Worm (Caenorhabditis elegans) whole organism, young adult: Measurements from ENCODE around the gene dohh-1.

Experiments used
- B0019.2 ChIP-seq: fragments of 200-800 bp; sonication (Bioruptor generic); conservative IDR thresholded peaks from 2 replicates; pipeline ENCODE4 v1.3.6; 2022; ENCODE audit warnings: missing genetic modification reagents, missing genetic modification characterization, missing compliant biosample characterization
- B0336.3 ChIP-seq: fragments of 200-800 bp; sonication (Bioruptor generic); IDR thresholded peaks from 2 replicates; pipeline ENCODE4 v1.3.6; 2022; ENCODE audit warnings: missing genetic modification characterization, missing compliant biosample characterization
- C17E4.6 ChIP-seq: fragments of 200-800 bp; sonication (Bioruptor generic); IDR thresholded peaks from 2 replicates; pipeline ENCODE4 v1.3.6; 2022; ENCODE audit warnings: missing genetic modification reagents, missing genetic modification characterization, missing compliant biosample characterization
- F10E7.11 ChIP-seq: sonication (generic microtip); optimal IDR thresholded peaks from 2 replicates; lab custom pipeline; 2017; ENCODE audit warnings: mild to moderate bottlenecking, missing genetic modification characterization, moderate library complexity, missing compliant biosample characterization
- F23B12.7 ChIP-seq: sonication (generic microtip); optimal IDR thresholded peaks from 2 replicates; lab custom pipeline; 2017; ENCODE audit warnings: missing genetic modification characterization, mild to moderate bottlenecking, missing compliant biosample characterization, antibody characterized with exemption, moderate library complexity; ENCODE audit not compliant: insufficient read depth
- F37B4.10 ChIP-seq: fragments of 200-800 bp; sonication (Bioruptor generic); IDR thresholded peaks from 2 replicates; pipeline ENCODE4 v1.3.6; 2022; ENCODE audit warnings: missing genetic modification characterization, missing compliant biosample characterization
- F55B11.4 ChIP-seq: sonication (generic microtip); optimal IDR thresholded peaks from 2 replicates; lab custom pipeline; 2016; ENCODE audit warnings: missing compliant biosample characterization, missing genetic modification characterization, borderline replicate concordance; ENCODE audit not compliant: insufficient read depth
- K11D2.4 ChIP-seq: fragments of 200-800 bp; sonication (Bioruptor generic); IDR thresholded peaks from 2 replicates; pipeline ENCODE4 v1.3.6; 2022; ENCODE audit warnings: missing genetic modification reagents, missing genetic modification characterization, missing compliant biosample characterization
- T26A5.8 ChIP-seq: sonication (generic microtip); optimal IDR thresholded peaks from 2 replicates; lab custom pipeline; 2016; ENCODE audit warnings: missing genetic modification characterization, missing compliant biosample characterization
- Y79H2A.3 ChIP-seq: fragments of 200-800 bp; sonication (Bioruptor generic); conservative IDR thresholded peaks from 2 replicates; pipeline ENCODE4 v1.3.6; 2022; ENCODE audit warnings: missing genetic modification reagents, missing genetic modification characterization, missing compliant biosample characterization
- akir-1 ChIP-seq: fragments of 200-800 bp; sonication (Bioruptor generic); optimal IDR thresholded peaks from 2 replicates; lab custom pipeline; 2018; ENCODE audit warnings: mild to moderate bottlenecking, missing genetic modification characterization, moderate library complexity, missing compliant biosample characterization
- ama-1 ChIP-seq, 3 experiments: fragments of 150-350 bp in 1 of 3; sonication (generic microtip) in 2 of 3; optimal IDR thresholded peaks; 2 replicates each; lab custom pipeline; 2014 to 2018; ENCODE audit warnings: missing biosample characterization in 2 of 3, missing genetic modification characterization in 2 of 3, missing genetic modification reagents in 2 of 3
- aptf-3 ChIP-seq: fragments of 200-800 bp; sonication (Bioruptor generic); IDR thresholded peaks from 2 replicates; pipeline ENCODE4 v1.3.6; 2022; ENCODE audit warnings: missing genetic modification characterization, missing compliant biosample characterization
- atf-7 ChIP-seq: sonication (generic microtip); optimal IDR thresholded peaks from 2 replicates; lab custom pipeline; 2017; ENCODE audit warnings: mild to moderate bottlenecking, missing genetic modification characterization, missing compliant biosample characterization
- attf-3 ChIP-seq: fragments of 200-800 bp; sonication (Bioruptor generic); conservative IDR thresholded peaks from 2 replicates; pipeline ENCODE4 v1.3.6; 2022; ENCODE audit warnings: missing genetic modification reagents, missing genetic modification characterization, missing compliant biosample characterization
- attf-5 ChIP-seq: fragments of 200-800 bp; sonication (Bioruptor generic); optimal IDR thresholded peaks from 2 replicates; lab custom pipeline; 2018; ENCODE audit warnings: mild to moderate bottlenecking, missing genetic modification characterization, missing compliant biosample characterization
- attf-6 ChIP-seq: fragments of 200-800 bp; sonication (Bioruptor generic); IDR thresholded peaks from 2 replicates; pipeline ENCODE4 v1.3.6; 2022; ENCODE audit warnings: missing genetic modification reagents, missing genetic modification characterization, missing compliant biosample characterization
- bed-2 ChIP-seq: fragments of 200-800 bp; sonication (Bioruptor generic); IDR thresholded peaks from 2 replicates; pipeline ENCODE4 v1.3.6; 2022; ENCODE audit warnings: missing genetic modification reagents, missing genetic modification characterization, missing compliant biosample characterization
- ceh-100 ChIP-seq: fragments of 200-800 bp; sonication (Bioruptor generic); IDR thresholded peaks from 2 replicates; pipeline ENCODE4 v1.3.6; 2022; ENCODE audit warnings: missing genetic modification reagents, missing genetic modification characterization, missing compliant biosample characterization
- ceh-79 ChIP-seq: sonication (generic microtip); optimal IDR thresholded peaks from 2 replicates; lab custom pipeline; 2017; ENCODE audit warnings: mild to moderate bottlenecking, missing genetic modification characterization, missing compliant biosample characterization
- chd-7 ChIP-seq: sonication (generic microtip); optimal IDR thresholded peaks from 2 replicates; lab custom pipeline; 2016; ENCODE audit warnings: mild to moderate bottlenecking, missing genetic modification characterization, moderate library complexity, missing compliant biosample characterization
- die-1 ChIP-seq: sonication (generic microtip); optimal IDR thresholded peaks from 2 replicates; lab custom pipeline; 2016; ENCODE audit warnings: missing genotype, mild to moderate bottlenecking, missing genetic modification characterization, missing compliant biosample characterization
- dox-1 ChIP-seq: fragments of 200-800 bp; sonication (Bioruptor generic); IDR thresholded peaks from 2 replicates; pipeline ENCODE4 v1.3.6; 2022; ENCODE audit warnings: missing genetic modification reagents, missing genetic modification characterization, missing compliant biosample characterization
- dpff-1 ChIP-seq: sonication (generic microtip); optimal IDR thresholded peaks from 2 replicates; lab custom pipeline; 2017; ENCODE audit warnings: mild to moderate bottlenecking, missing genetic modification characterization, missing compliant biosample characterization
- dpl-1 ChIP-seq: fragments of 150-350 bp; optimal IDR thresholded peaks from 2 replicates; lab custom pipeline; 2014; ENCODE audit warnings: missing biosample characterization, missing genetic modification reagents, missing genetic modification characterization
- egl-44 ChIP-seq: fragments of 200-800 bp; sonication (Bioruptor generic); IDR thresholded peaks from 2 replicates; pipeline ENCODE4 v1.3.6; 2022; ENCODE audit warnings: missing genetic modification reagents, missing genetic modification characterization, missing compliant biosample characterization
- ekl-4 ChIP-seq: fragments of 200-800 bp; sonication (Bioruptor generic); IDR thresholded peaks from 2 replicates; pipeline ENCODE4 v1.3.6; 2022; ENCODE audit warnings: missing genetic modification reagents, missing genetic modification characterization, missing compliant biosample characterization
- ets-4 ChIP-seq: fragments of 200-800 bp; sonication (Bioruptor generic); optimal IDR thresholded peaks from 2 replicates; lab custom pipeline; 2018; ENCODE audit warnings: mild to moderate bottlenecking, missing genetic modification characterization, missing compliant biosample characterization
- gei-17 ChIP-seq: fragments of 200-800 bp; sonication (Bioruptor generic); optimal IDR thresholded peaks from 2 replicates; lab custom pipeline; 2018; ENCODE audit warnings: mild to moderate bottlenecking, missing genetic modification characterization, missing compliant biosample characterization
- hmg-1.2 ChIP-seq: fragments of 200-800 bp; sonication (Bioruptor generic); IDR thresholded peaks from 2 replicates; pipeline ENCODE4 v1.3.6; 2022; ENCODE audit warnings: missing genetic modification reagents, missing genetic modification characterization, missing compliant biosample characterization
- lin-35 ChIP-seq, 3 experiments: fragments of 150-350 bp in 2 of 3; sonication (generic microtip) in 1 of 3; optimal IDR thresholded peaks; 2 replicates each; lab custom pipeline; 2014 to 2018; ENCODE audit warnings: missing biosample characterization in 3 of 3, missing genetic modification characterization in 3 of 3, missing genetic modification reagents in 3 of 3
- madf-6 ChIP-seq: fragments of 200-800 bp; sonication (Bioruptor generic); IDR thresholded peaks from 2 replicates; pipeline ENCODE4 v1.3.6; 2022; ENCODE audit warnings: missing genetic modification reagents, missing genetic modification characterization, missing compliant biosample characterization
- madf-8 ChIP-seq: fragments of 200-800 bp; sonication (Bioruptor generic); conservative IDR thresholded peaks from 2 replicates; pipeline ENCODE4 v1.3.6; 2022; ENCODE audit warnings: missing genetic modification reagents, missing genetic modification characterization, missing compliant biosample characterization
- mxl-1 ChIP-seq: sonication (generic microtip); optimal IDR thresholded peaks from 2 replicates; lab custom pipeline; 2016; ENCODE audit warnings: missing genetic modification characterization, missing compliant biosample characterization
- pbrm-1 ChIP-seq: fragments of 200-800 bp; sonication (Bioruptor generic); IDR thresholded peaks from 2 replicates; pipeline ENCODE4 v1.3.6; 2022; ENCODE audit warnings: missing genetic modification reagents, missing genetic modification characterization, missing compliant biosample characterization
- rec-8 ChIP-seq, 2 experiments: sonication (generic microtip); optimal IDR thresholded peaks; 2 replicates each; lab custom pipeline; 2016; ENCODE audit warnings: mild to moderate bottlenecking in 2 of 2, missing genetic modification characterization in 2 of 2, missing genetic modification reagents in 2 of 2, missing genotype in 2 of 2, missing biosample characterization in 1 of 2, missing compliant biosample characterization in 1 of 2, moderate library complexity in 1 of 2
- repo-1 ChIP-seq: sonication (generic microtip); optimal IDR thresholded peaks from 2 replicates; lab custom pipeline; 2017; ENCODE audit warnings: mild to moderate bottlenecking, missing genetic modification characterization, missing compliant biosample characterization
- rpc-1 ChIP-seq, 2 experiments: fragments of 150-350 bp in 1 of 2; sonication (generic microtip) in 1 of 2; optimal IDR thresholded peaks; 2 replicates each; lab custom pipeline; 2014 to 2018; ENCODE audit warnings: missing biosample characterization in 1 of 2, missing genetic modification characterization in 1 of 2, missing genetic modification reagents in 1 of 2, missing genotype in 1 of 2
- snpc-3.4 ChIP-seq: sonication (generic microtip); optimal IDR thresholded peaks from 2 replicates; lab custom pipeline; 2017; ENCODE audit warnings: missing genetic modification characterization, mild to moderate bottlenecking, missing compliant biosample characterization, antibody characterized with exemption, moderate library complexity, missing genotype, missing genetic modification reagents
- snpc-4 ChIP-seq, 5 experiments: fragments of 150-350 bp in 1 of 5; sonication (generic microtip) in 4 of 5; optimal IDR thresholded peaks; 2 replicates each; lab custom pipeline; 2014 to 2018; ENCODE audit warnings: missing genetic modification characterization in 5 of 5, missing biosample characterization in 3 of 5, antibody characterized with exemption in 2 of 5, mild to moderate bottlenecking in 2 of 5, missing compliant biosample characterization in 2 of 5, missing genotype in 2 of 5, moderate library complexity in 2 of 5, missing genetic modification reagents in 1 of 5
- somi-1 ChIP-seq: fragments of 200-800 bp; sonication (Bioruptor generic); optimal IDR thresholded peaks from 2 replicates; lab custom pipeline; 2018; ENCODE audit warnings: mild to moderate bottlenecking, missing genetic modification characterization, missing compliant biosample characterization
- tbp1 ChIP-seq: fragments of 200-800 bp; sonication (Bioruptor generic); optimal IDR thresholded peaks from 2 replicates; lab custom pipeline; 2018; ENCODE audit warnings: mild to moderate bottlenecking, missing genetic modification characterization, missing compliant biosample characterization
- unc-130 ChIP-seq: sonication (generic microtip); optimal IDR thresholded peaks from 2 replicates; lab custom pipeline; 2016; ENCODE audit warnings: missing genetic modification reagents, missing genetic modification characterization, missing compliant biosample characterization
- unc-62 ChIP-seq: fragments of 150-350 bp; optimal IDR thresholded peaks from 2 replicates; lab custom pipeline; 2014; ENCODE audit warnings: missing biosample characterization, missing genetic modification reagents, missing genetic modification characterization
- zfh-2 ChIP-seq: fragments of 200-800 bp; sonication (Bioruptor generic); conservative IDR thresholded peaks from 2 replicates; pipeline ENCODE4 v1.3.6; 2022; ENCODE audit warnings: missing genetic modification reagents, missing genetic modification characterization, missing compliant biosample characterization
- ztf-25 ChIP-seq: fragments of 200-800 bp; sonication (Bioruptor generic); IDR thresholded peaks from 2 replicates; pipeline ENCODE4 v1.3.6; 2022; ENCODE audit warnings: missing genetic modification reagents, missing genetic modification characterization, missing compliant biosample characterization
- ztf-28 ChIP-seq: fragments of 200-800 bp; sonication (Bioruptor generic); IDR thresholded peaks from 2 replicates; pipeline ENCODE4 v1.3.6; 2022; ENCODE audit warnings: missing genetic modification reagents, missing genetic modification characterization, missing compliant biosample characterization

The dohh-1 gene

DNA sequence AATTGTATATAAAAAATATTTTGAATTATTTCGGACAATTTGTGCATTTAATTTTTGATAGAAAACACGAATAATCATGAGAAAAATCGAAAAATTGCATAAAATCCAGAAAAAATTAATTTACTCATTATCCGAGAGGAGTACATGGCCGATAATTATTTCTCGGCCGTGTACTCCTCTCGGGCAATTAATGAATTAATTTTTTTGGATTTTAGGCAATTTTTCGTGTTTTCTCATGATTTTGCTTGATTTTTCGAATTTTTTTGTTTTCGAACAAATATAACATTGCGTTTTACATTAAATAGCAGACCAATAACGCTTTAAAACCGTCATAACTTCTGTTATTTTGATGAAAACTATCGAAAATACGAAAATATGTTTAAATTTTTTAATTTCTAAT lies 41.8 kb upstream of the dohh-1 start (continued):
- TF ChIP-seq F10E7.11 (tag; lab: Kevin White, UChicago) (no peak), aptf-3 (no peak), F55B11.4 (tag; lab: Kevin White, UChicago) (no peak), bed-2 (GFP tag; lab: Robert Waterston, UW) (peak; percentile 69; the same call in 1 of the 2 replicates), T26A5.8 (no peak), lin-35 (GFP tag; optimal IDR thresholded peaks at IDR 0.05; lab: Kevin White, UChicago) (no peak), B0336.3 (GFP tag; lab: Robert Waterston, UW) (no peak), ets-4 (GFP tag; lab: Kevin White, UChicago) (no peak), repo-1 (tag; lab: Kevin White, UChicago) (no peak), ceh-100 (GFP tag; lab: Robert Waterston, UW) (no peak), B0019.2 (GFP tag; lab: Robert Waterston, UW) (no peak), pbrm-1 (GFP tag; lab: Robert Waterston, UW) (peak; percentile 38; the same call in 1 of the 2 replicates), F37B4.10 (GFP tag; lab: Robert Waterston, UW) (no peak), snpc-3.4 (tag; lab: Kevin White, UChicago) (no peak), ztf-28 (0 out of 2 replicates have a peak, but pooled peaks have one; percentile 46), ceh-79 (no peak), gei-17 (GFP tag; lab: Kevin White, UChicago) (no peak), C17E4.6 (no peak), Y79H2A.3 (GFP tag; lab: Robert Waterston, UW) (0 out of 2 replicates have a peak, but pooled peaks have one; percentile 53), rec-8 (tag; optimal IDR thresholded peaks at IDR 0.05; lab: Kevin White, UChicago) (peak; percentile 19 to 45), madf-6 (GFP tag; lab: Robert Waterston, UW) (peak; percentile 41; the same call in 1 of the 2 replicates), snpc-4 (GFP tag; optimal IDR thresholded peaks at IDR 0.05; lab: Kevin White, UChicago) (no peak), snpc-4 (tag; optimal IDR thresholded peaks at IDR 0.05; lab: Kevin White, UChicago) (no peak), madf-8 (GFP tag; lab: Robert Waterston, UW) (peak; percentile 29; the same call in 1 of the 2 replicates), dpl-1 (no peak), K11D2.4 (0 out of 2 replicates have a peak, but pooled peaks have one; percentile 39), F23B12.7 (no peak), unc-62 (GFP tag; lab: Kevin White, UChicago) (no peak), dpff-1 (no peak), akir-1 (GFP tag; lab: Kevin White, UChicago) (no peak), attf-3 (0 out of 2 replicates have a peak, but pooled peaks have one; percentile 11), ama-1 (optimal IDR thresholded peaks at IDR 0.05; lab: Kevin White, UChicago) (no peak), ama-1 (GFP tag; optimal IDR thresholded peaks at IDR 0.05; lab: Kevin White, UChicago) (no peak), somi-1 (GFP tag; lab: Kevin White, UChicago) (no peak), zfh-2 (GFP tag; lab: Robert Waterston, UW) (no peak), ekl-4 (GFP tag; lab: Robert Waterston, UW) (no peak), egl-44 (GFP tag; lab: Robert Waterston, UW) (no peak), rpc-1 (optimal IDR thresholded peaks at IDR 0.05; lab: Kevin White, UChicago) (no peak), rpc-1 (tag; optimal IDR thresholded peaks at IDR 0.05; lab: Kevin White, UChicago) (no peak), tbp1 (GFP tag; lab: Kevin White, UChicago) (peak; percentile 32), attf-6 (no peak), mxl-1 (tag; lab: Kevin White, UChicago) (no peak), die-1 (tag; lab: Kevin White, UChicago) (no peak), hmg-1.2 (GFP tag; lab: Robert Waterston, UW) (no peak), ztf-25 (no peak), chd-7 (no peak), atf-7 (tag; lab: Kevin White, UChicago) (no peak), attf-5 (no peak), dox-1 (GFP tag; lab: Robert Waterston, UW) (no peak), unc-130 (peak; percentile 80)
